Fruit fly (Drosophila melanogaster): Measurements from ENCODE around the gene Alp12.
A peak's percentile ranks its signal among the peaks of the same experiment; 100 is the strongest.

The Alp12 gene

DNA sequence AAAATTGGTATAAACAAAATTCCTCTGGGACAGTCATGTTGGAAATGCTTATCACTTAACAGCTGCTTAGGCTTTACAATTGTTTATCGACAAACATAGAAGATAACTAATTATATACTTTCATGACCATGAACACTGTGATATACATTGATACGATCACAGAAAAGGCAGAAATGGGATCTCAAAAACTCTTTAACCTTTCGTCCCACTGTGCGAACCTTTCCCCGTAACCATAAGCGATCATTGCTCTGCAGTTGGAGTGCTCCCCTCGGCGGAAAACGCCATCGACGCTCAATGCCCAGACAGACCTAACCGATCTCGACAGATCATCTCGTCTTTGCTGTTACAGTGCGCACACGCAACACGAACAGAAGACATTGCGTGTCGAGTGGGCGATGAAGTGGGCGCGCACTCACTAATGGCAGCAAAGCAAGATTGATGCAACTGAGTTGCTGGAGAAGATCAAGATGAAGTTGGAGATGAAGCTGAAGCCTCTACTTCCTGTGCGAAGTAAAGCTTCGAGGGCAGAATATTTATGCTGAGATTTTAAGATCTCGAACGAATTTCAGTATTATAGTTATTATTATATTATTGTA lies 555 bp downstream of the Alp12 start:
- TF ChIP-seq CTCF (optimal IDR thresholded peaks at IDR 0.05) (no peak), CG8478 (optimal IDR thresholded peaks at IDR 0.05) (no peak)

DNA sequence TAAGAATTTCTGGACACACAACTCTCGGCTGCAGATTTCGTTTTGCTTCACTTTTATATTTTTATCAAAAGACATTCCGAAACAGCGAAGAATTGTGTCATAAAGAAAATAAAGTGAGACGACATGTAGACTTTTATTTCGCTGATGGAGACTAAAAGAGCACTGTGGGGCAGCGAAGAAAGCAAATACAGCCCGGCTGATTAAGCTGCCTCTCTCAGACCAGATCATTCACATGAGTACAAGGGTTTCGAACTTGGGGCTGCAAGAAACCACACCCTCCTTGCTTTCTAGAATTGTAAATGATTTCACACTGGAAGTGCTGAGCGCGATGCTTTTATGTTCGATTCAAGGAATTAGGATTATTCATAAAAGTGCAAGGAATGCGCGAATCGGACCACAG lies 1.3 kb downstream of the Alp12 start:
- TF ChIP-seq CTCF (optimal IDR thresholded peaks at IDR 0.05) (peak in 1 of 2 experiments; percentile 2), CG8478 (optimal IDR thresholded peaks at IDR 0.05) (no peak)

DNA sequence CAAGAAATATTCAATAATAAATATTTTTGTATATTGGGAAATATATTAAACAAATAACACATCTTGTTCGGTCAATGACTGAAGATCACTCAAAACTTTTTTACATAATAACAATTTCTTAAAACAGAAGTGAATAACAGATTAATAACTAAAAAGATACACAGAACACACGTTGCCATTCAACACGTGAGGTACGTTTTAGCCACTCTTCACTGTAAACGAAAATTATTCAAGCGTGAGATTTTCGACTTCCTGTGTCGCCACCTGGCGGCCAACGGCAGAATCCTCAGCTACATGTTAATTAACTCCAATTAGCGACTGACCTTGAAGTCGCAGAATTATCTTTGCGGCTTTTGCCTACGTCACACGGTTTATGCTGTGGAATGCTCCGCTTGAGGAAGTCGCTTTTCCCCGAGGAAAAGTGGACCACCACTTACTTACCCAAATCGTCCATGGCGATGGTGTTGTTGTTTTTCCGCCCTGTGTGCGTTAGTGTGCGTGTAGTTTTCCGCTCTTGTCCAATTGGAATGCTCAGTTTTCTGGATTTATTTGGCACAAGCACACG lies 2.0 kb downstream of the Alp12 start:
- TF ChIP-seq CTCF (optimal IDR thresholded peaks at IDR 0.05) (peak; percentile 90 to 98), CG8478 (optimal IDR thresholded peaks at IDR 0.05) (no peak)

DNA sequence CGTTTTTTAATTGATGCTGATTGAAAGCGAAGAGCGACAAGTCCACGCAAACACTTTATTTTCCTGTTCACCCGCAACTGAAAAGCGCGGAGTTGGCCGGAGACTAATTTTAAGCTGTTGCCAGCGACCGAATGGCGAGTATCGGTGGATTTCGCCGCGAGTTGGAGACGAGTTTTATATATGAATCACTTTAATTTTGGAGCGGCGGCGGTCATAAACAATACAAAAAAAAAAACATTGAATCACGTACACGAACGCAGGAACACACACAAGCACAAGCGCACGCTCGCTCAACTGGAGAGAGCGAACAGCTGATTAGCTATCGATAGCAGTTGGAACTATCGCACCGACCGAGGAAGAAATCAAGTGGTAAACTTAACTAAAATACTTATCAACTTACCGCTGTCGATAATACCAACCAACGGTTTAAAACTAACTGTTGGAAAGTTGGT lies 2.5 kb downstream of the Alp12 start, which contains the start of gene Pax:
Pax (minus strand) TSS at position 267 of the 452 bp plus-strand sequence.
- TF ChIP-seq CG8478 (optimal IDR thresholded peaks at IDR 0.05) (no peak), CTCF (optimal IDR thresholded peaks at IDR 0.05) (peak in 1 of 2 experiments; percentile 40)

DNA sequence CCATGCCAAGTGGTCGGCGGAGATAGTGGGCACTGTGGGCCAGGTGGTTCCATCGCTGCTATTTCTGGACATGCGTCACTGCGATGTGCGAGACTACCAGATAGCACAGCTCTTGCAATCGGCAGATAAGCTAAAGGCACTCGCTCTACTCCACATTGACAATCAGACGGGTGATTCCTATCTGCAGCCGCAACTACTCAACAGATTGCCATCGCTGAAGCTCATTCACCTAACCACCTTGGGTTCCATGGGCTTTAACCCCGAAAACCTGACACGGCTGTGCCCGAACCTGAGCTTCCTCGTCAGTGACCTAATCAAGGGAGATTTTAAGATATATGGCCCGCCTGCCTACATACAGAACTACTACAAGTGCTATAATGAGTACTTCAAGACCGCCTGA lies 5.9 kb downstream of the Alp12 start:
- TF ChIP-seq CTCF (optimal IDR thresholded peaks at IDR 0.05) (no peak), CG8478 (optimal IDR thresholded peaks at IDR 0.05) (no peak)

DNA sequence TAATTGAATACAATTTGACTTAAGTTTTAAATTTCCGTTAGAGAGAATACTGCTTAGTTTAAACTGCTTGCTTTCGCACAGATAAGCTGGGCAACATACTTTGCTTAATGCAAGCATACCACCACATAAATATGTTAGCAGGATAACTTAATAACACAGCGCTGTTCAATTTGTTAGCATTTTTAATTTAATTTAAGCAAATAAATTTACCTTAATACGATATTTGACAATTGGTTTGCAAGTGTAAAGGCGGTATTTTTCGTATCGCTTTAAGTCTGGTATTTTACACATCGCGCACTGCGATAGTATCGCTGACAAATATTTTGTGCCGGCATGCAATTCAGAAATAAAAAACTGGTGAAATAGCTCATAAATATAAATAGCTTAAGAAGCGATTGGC lies 6.5 kb downstream of the Alp12 start, which contains the start of gene RtcB:
RtcB (plus strand) TSS at position 301 of the 400 bp plus-strand sequence.
- no peak for TF ChIP-seq CG8478 (optimal IDR thresholded peaks at IDR 0.05)
- peak; percentile 30 to 37 for TF ChIP-seq CTCF (optimal IDR thresholded peaks at IDR 0.05)

DNA sequence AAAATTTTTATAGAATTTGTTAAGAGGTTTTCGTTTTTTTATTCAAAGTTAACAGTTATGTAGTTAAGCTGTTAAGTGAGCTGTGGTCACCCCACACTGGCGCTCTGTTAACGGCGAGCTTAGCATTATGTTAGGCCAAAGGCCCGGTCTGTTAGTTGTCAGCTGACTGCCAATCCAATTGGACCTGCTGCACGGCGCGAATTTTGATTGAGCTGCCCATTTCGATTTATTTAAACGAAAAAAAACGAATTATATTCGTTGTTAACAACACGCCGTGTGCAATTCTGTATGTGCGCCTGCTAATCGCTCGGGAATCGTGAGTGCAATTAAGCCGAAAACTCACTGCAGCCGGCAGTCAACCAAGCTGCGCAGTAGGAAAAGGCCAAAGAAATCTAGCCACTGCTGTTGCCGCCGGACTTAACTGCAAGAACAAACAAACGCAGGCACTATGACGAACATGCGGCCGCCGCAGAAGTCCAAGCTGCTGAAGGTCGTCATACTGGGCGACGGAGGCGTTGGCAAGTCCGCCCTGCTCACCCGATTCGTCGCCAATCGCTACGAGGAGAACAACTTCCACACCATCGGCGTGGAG lies 8.7 kb downstream of the Alp12 start, which contains the start of gene Rab9:
Rab9 (plus strand) TSS at position 151 of the 592 bp plus-strand sequence.
- TF ChIP-seq CTCF (optimal IDR thresholded peaks at IDR 0.05) (no peak), CG8478 (optimal IDR thresholded peaks at IDR 0.05) (no peak)

DNA sequence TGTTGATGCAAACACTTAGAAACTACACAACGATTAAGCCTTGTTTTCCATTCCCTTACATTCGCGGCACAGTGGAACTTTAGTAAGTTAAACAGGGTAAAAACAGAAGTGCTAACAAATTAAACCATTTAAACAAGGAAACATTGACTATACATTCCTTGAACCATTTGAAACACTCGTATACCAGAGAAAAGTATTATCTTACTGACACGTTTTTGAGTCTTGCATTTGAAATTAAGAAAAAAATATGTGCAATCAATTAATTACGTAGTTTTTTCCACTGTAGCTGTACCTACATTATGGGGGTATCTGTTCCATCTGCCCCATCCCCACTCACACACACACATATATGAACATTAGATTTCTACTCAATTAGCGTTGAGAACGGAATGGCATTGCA lies 9.4 kb downstream of the Alp12 start:
- TF ChIP-seq CG8478 (optimal IDR thresholded peaks at IDR 0.05) (no peak), CTCF (optimal IDR thresholded peaks at IDR 0.05) (no peak)

DNA sequence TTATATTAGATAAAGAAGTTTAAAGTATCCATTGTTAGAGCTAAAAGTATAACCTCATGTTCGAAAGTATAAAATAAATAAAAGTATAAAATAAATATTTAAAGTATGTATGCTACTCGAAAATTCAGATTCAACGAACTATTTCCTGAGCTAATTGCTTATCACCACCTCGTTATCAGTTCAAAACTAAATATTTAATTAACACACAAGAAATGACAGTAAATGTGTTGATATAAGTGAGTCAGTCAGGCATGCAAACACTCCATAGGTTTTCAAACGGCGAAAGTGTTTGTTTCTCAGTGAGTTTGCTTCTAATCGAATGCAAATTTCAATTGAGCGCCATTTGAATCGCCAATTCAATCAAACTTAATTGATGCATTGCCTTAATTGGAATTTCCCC lies 10.4 kb downstream of the Alp12 start:
- TF ChIP-seq CTCF (optimal IDR thresholded peaks at IDR 0.05) (no peak), CG8478 (optimal IDR thresholded peaks at IDR 0.05) (no peak)

DNA sequence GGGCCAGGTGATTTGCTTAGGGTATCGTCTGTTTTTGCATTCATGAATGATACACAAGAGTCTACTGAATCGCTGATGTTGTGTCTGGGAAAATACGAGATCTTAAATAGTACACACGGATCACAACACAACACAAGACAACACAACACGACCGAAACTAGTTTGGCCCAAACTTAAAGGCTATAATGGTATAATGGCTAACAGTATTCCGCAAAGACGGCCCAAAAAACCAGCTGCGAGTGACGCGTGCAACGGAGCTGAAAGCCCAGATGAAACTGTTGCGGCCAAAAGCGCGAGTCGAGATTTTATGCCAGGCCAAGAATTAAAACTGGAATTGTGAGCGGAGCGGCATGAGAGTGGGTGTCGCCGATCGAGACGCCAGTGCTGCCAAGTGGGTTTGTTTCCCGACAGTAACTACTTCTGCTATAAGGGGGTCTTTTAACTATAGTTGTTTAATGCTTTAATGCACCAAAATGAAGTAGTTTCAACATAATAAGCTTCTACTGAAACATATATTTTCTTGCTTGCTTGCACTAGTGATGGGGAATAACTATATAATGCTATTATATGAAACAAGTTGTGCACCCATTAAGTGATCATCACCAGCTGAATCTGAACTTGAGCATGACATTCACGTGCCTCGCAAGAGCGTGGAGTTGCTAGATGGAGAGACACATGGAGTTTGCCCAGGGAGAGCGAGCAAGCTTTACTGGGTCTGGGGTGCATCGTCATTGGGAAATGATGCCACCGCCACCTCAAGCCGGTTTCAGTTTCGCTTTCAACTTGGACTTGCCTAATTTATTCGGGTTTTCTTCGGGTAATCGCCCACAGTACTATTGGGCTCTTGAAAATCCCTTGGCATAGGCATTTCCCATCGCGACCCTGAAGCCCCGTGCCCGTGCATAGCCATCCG lies 15.1 kb downstream of the Alp12 start:
- TF ChIP-seq CTCF (optimal IDR thresholded peaks at IDR 0.05): no peak
- TF ChIP-seq CG8478 (optimal IDR thresholded peaks at IDR 0.05): no peak

DNA sequence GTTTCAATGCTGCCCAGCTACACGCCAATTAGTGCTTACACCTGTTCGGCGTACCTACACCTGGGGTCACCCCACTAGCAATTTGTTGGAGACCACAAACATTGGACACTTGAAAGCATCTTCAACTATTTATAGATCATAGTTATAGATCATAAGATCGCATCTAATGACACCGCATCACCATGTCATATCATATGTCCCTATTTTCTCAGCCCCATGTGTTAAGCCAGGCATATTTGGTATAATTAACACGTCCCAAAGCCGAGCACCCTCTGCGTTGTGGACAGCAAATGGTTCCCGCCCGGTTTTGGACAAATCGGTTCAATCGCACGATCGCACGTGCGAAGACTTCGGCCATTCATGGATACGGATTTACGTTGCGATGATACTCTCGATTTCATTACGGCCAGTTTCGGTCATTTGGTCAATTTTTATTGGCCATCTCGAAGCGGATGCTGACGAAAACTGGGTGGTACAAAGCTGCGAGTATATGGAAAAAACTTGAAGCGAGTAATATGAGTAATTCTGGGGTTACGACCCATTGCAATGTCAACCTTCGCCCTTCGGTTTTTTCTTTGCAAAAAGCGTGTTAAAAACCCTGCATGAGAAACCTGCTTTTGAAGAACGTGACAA lies 15.9 kb downstream of the Alp12 start:
- no peak for TF ChIP-seq CTCF (optimal IDR thresholded peaks at IDR 0.05)
- no peak for TF ChIP-seq CG8478 (optimal IDR thresholded peaks at IDR 0.05)

DNA sequence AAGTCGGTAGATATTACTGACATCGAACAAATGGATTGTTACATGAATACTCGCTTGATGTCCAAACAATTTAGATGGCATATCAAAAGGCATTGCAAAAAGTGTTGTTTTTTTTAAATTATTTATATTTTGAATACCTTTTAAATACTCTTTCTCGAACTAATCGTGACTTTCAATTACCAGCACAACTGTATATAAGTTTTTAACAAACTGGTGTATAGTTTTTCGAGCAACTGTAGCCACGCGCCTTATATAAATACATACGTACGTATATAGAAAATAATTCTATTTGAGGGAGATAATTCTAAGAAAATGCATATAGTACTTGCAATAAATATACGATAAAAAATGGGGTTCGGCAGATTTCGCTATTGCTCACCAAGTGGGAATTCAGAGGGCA lies 16.4 kb downstream of the Alp12 start:
- TF ChIP-seq CTCF (optimal IDR thresholded peaks at IDR 0.05): no peak
- no peak for TF ChIP-seq CG8478 (optimal IDR thresholded peaks at IDR 0.05)

DNA sequence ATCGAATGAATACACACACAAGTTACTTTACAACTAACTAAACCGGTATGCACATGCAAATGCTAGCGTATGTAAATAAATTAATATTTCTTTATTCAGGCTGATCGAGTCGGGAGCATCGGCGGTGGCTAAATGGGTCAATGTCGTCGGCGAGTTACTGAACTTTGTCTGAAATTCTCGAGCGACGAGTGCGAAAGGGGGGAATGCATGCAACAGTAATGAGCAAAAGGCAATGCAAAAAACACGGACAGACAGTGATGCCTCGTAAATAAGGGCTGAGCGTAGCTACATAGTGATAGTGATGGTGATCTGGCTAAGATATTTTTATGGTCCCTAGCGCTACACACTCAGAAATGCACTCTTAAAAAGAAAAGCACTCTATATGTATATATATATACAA lies 16.9 kb downstream of the Alp12 start:
- TF ChIP-seq CG8478 (optimal IDR thresholded peaks at IDR 0.05): no peak
- no peak for TF ChIP-seq CTCF (optimal IDR thresholded peaks at IDR 0.05)

DNA sequence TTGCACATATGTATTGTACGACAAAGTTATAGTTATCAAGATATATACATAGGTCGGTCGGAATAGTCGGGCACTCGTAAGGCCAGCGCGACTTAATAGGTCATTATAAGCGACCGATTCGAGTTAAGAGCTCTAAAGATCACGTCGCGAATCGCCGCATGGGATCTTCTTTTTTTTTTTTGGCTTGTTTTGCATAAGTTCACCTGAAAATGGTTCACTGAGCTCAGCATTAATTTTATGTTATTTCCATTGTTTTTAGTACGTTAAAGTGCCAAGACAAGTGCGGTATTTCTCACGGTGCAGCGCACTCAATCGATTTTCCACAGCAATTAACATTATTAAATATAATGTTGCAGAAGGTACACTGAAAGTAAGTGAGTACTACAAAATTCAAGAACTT lies 17.5 kb downstream of the Alp12 start:
- TF ChIP-seq CG8478 (optimal IDR thresholded peaks at IDR 0.05) (no peak), CTCF (optimal IDR thresholded peaks at IDR 0.05) (no peak)

DNA sequence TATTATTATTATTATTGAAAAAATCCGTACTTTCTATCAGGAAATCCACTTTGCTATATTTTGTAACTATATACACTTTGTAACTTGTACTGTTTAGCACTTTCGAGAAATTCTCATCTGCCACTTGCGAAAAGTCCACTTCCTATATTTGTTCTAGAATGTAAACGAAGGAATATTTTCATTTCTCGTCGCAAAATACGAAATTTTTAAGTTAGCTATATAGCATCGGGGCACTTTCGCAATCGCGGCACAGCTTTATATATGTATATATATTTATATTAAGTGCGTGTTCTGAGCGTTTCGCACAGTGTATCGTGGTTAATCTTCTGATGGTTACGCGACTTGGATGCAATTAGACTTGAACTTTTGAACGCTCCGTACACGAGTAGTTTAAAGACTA lies 17.9 kb downstream of the Alp12 start, which contains the start of gene RanGAP:
RanGAP (plus strand) TSS at position 169 of the 400 bp plus-strand sequence.
- TF ChIP-seq CTCF (optimal IDR thresholded peaks at IDR 0.05) (no peak), CG8478 (optimal IDR thresholded peaks at IDR 0.05) (no peak)
